Worm (Caenorhabditis elegans) whole organism, L3 larva: ENCODE data around the gene ndub-8.

Experiments used
- R02D3.7 ChIP-seq: fragments of 150-350 bp; optimal IDR thresholded peaks from 2 replicates; lab custom pipeline; 2014; ENCODE audit warnings: missing biosample characterization, missing genetic modification characterization
- nhr-11 ChIP-seq: fragments of 150-350 bp; optimal IDR thresholded peaks from 2 replicates; lab custom pipeline; 2014; ENCODE audit warnings: missing biosample characterization, missing genetic modification characterization
- sea-2 ChIP-seq: fragments of 150-350 bp; sonication (generic microtip); optimal IDR thresholded peaks from 4 replicates; lab custom pipeline; 2014; ENCODE audit warnings: missing biosample characterization, missing genetic modification reagents, missing genetic modification characterization

ce11 chrII:13896279-13896774, 23.7 kb downstream of the ndub-8 start:
- no peak for TF ChIP-seq nhr-11 (tag; lab: Kevin White, UChicago)
- no peak for TF ChIP-seq sea-2 (GFP tag; lab: Kevin White, UChicago)
- TF ChIP-seq R02D3.7: no peak
